Worm (Caenorhabditis elegans) whole organism, early embryonic: ENCODE results near the gene R08F11.1.

ENCODE experiments used
- B0310.2 ChIP-seq: sonication (generic microtip); optimal IDR thresholded peaks from 2 replicates; lab custom pipeline; 2016; ENCODE audit warnings: mild to moderate bottlenecking, missing genetic modification characterization, missing compliant biosample characterization
- ama-1 ChIP-seq: fragments of 150-350 bp; optimal IDR thresholded peaks from 2 replicates; lab custom pipeline; 2014
- ceh-13 ChIP-seq: fragments of 200-800 bp; sonication (Bioruptor generic); optimal IDR thresholded peaks from 2 replicates; lab custom pipeline; 2018; ENCODE audit warnings: mild to moderate bottlenecking, missing genetic modification characterization, missing compliant biosample characterization
- ceh-36 ChIP-seq: sonication (generic microtip); optimal IDR thresholded peaks from 2 replicates; lab custom pipeline; 2016; ENCODE audit warnings: missing genetic modification characterization, inconsistent platforms, missing compliant biosample characterization
- ets-7 ChIP-seq: sonication (generic microtip); optimal IDR thresholded peaks from 2 replicates; lab custom pipeline; 2016; ENCODE audit warnings: missing genotype, missing genetic modification characterization, missing compliant biosample characterization
- flt-1 ChIP-seq: fragments of 200-800 bp; sonication (Bioruptor generic); IDR thresholded peaks from 2 replicates; pipeline ENCODE4 v1.3.6; 2022; ENCODE audit warnings: missing genetic modification characterization, missing compliant biosample characterization
- hmbx-1 ChIP-seq: sonication (generic microtip); optimal IDR thresholded peaks from 2 replicates; lab custom pipeline; 2016; ENCODE audit warnings: mild to moderate bottlenecking, missing genetic modification characterization, missing compliant biosample characterization
- hmg-4 ChIP-seq: fragments of 200-800 bp; sonication (Bioruptor generic); optimal IDR thresholded peaks from 2 replicates; lab custom pipeline; 2018; ENCODE audit warnings: mild to moderate bottlenecking, missing genetic modification characterization, missing compliant biosample characterization
- sea-1 ChIP-seq: fragments of 200-800 bp; sonication (Bioruptor generic); conservative IDR thresholded peaks from 2 replicates; pipeline ENCODE4 v1.3.6; 2022; ENCODE audit warnings: missing genetic modification characterization, missing compliant biosample characterization
- tra-4 ChIP-seq: sonication (generic microtip); optimal IDR thresholded peaks from 2 replicates; lab custom pipeline; 2017; ENCODE audit warnings: missing genetic modification characterization, missing compliant biosample characterization

ce11 chrV:3799737-3800136 lies 15.7 kb upstream of the R08F11.1 start:
- TF ChIP-seq hmg-4 (GFP tag; lab: Kevin White, UChicago) (no peak), B0310.2 (tag; lab: Kevin White, UChicago) (no peak), ceh-36 (tag; lab: Kevin White, UChicago) (no peak), flt-1 (GFP tag; lab: Robert Waterston, UW) (no peak), ama-1 (lab: Kevin White, UChicago) (no peak), sea-1 (GFP tag; lab: Robert Waterston, UW) (no peak), hmbx-1 (tag; lab: Kevin White, UChicago) (no peak), ceh-13 (no peak), ets-7 (tag; lab: Kevin White, UChicago) (no peak), tra-4 (no peak)
